Worm (Caenorhabditis elegans) whole organism, late embryonic: ENCODE data around the gene C05B5.4.
A peak's percentile ranks its signal among the peaks of the same experiment; 100 is the strongest.

ENCODE experiments used
- F13H6.1 ChIP-seq: sonication (generic microtip); optimal IDR thresholded peaks from 2 replicates; lab custom pipeline; 2016; ENCODE audit warnings: missing genetic modification characterization, missing compliant biosample characterization
- K02D7.2 ChIP-seq: sonication (generic microtip); optimal IDR thresholded peaks from 2 replicates; lab custom pipeline; 2017; ENCODE audit warnings: mild to moderate bottlenecking, missing genetic modification characterization, missing compliant biosample characterization
- T23F11.4 ChIP-seq: fragments of 200-800 bp; sonication (Bioruptor generic); optimal IDR thresholded peaks from 2 replicates; lab custom pipeline; 2018; ENCODE audit warnings: mild to moderate bottlenecking, missing genetic modification characterization, missing compliant biosample characterization
- ama-1 ChIP-seq: fragments of 150-350 bp; optimal IDR thresholded peaks from 2 replicates; lab custom pipeline; 2014
- ceh-18 ChIP-seq: sonication (generic microtip); optimal IDR thresholded peaks from 2 replicates; lab custom pipeline; 2016; ENCODE audit warnings: missing genetic modification characterization, missing compliant biosample characterization
- ceh-9 ChIP-seq: sonication (generic microtip); optimal IDR thresholded peaks from 2 replicates; lab custom pipeline; 2016; ENCODE audit warnings: mild to moderate bottlenecking, missing genetic modification characterization, inconsistent platforms, missing compliant biosample characterization
- dmd-4 ChIP-seq: sonication (generic microtip); optimal IDR thresholded peaks from 2 replicates; lab custom pipeline; 2016; ENCODE audit warnings: borderline replicate concordance, missing genetic modification characterization, missing compliant biosample characterization
- nfya-1 ChIP-seq: sonication (generic microtip); optimal IDR thresholded peaks from 2 replicates; lab custom pipeline; 2017; ENCODE audit warnings: missing genetic modification characterization, mild to moderate bottlenecking, missing compliant biosample characterization, antibody characterized with exemption, moderate library complexity
- npax-4 ChIP-seq: sonication (generic microtip); optimal IDR thresholded peaks from 2 replicates; lab custom pipeline; 2016; ENCODE audit warnings: missing genetic modification characterization, missing compliant biosample characterization
- pat-9 ChIP-seq: fragments of 200-800 bp; sonication (Bioruptor generic); optimal IDR thresholded peaks from 2 replicates; lab custom pipeline; 2018; ENCODE audit warnings: mild to moderate bottlenecking, missing genetic modification characterization, moderate library complexity, missing compliant biosample characterization
- rnt-1 ChIP-seq: sonication (generic microtip); optimal IDR thresholded peaks from 2 replicates; lab custom pipeline; 2016; ENCODE audit warnings: missing genetic modification characterization, missing compliant biosample characterization

DNA sequence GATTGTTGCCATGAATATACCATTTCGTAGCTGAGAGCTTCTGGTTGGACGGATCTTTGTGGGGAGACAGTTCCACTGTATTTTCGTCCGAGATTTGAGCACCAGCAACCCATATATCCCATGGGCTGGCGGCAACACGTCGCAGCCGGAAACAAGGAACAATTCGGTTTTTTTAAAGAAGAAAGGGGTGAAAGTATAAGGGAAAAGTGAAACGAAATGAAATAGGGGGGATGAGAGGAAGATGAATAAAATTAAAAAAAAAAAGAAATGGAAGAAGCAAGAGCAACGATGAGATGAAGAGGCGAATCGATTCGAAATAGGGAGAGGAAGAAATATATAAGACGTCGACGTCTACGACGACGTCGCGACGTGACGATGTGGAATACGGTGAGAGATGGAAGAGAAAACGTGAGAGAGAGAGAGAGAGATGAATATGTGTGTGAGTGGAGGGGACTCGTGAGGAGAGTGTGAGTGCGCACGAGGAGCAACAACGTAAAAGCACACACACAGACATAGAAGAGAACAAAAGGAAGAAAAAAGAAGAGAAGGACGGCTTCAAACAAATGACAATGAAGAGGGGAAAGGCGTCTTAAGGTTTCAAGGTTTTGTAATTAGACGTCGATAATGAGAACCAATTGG lies 22.8 kb downstream of the C05B5.4 start, which contains the start of gene rgs-1:
- peak; percentile 51 for TF ChIP-seq nfya-1 (tag; lab: Kevin White, UChicago)
- TF ChIP-seq ceh-18 (tag; lab: Kevin White, UChicago): peak; percentile 34
- TF ChIP-seq dmd-4: no peak
- TF ChIP-seq ama-1 (lab: Kevin White, UChicago): no peak
- TF ChIP-seq rnt-1 (tag; lab: Kevin White, UChicago): no peak
- no peak for TF ChIP-seq pat-9 (tag; lab: Kevin White, UChicago)
- no peak for TF ChIP-seq T23F11.4 (GFP tag; lab: Kevin White, UChicago)
- TF ChIP-seq K02D7.2 (tag; lab: Kevin White, UChicago): no peak
- no peak for TF ChIP-seq F13H6.1
- TF ChIP-seq npax-4 (tag; lab: Kevin White, UChicago): no peak
- no peak for TF ChIP-seq ceh-9
